Fruit fly (Drosophila melanogaster) whole organism, embryonic: ENCODE measurements around the gene MTPAP.

ENCODE experiments used
- ATbp ChIP-seq: fragments of 200-800 bp; sonication (Bioruptor generic); optimal IDR thresholded peaks from 2 replicates; lab custom pipeline; 2017; ENCODE audit warnings: missing biosample characterization, mild to moderate bottlenecking, missing genetic modification characterization, missing genetic modification reagents
- Ada2b ChIP-seq: fragments of 200-800 bp; sonication (Bioruptor generic); IDR thresholded peaks from 2 replicates; pipeline ENCODE4 v1.3.6; 2022; ENCODE audit warnings: missing biosample characterization, missing genetic modification characterization
- Awh ChIP-seq: fragments of 200-800 bp; sonication (Bioruptor generic); IDR thresholded peaks from 2 replicates; pipeline ENCODE4, ENCODE4 v1.3.6; 2022; ENCODE audit warnings: missing biosample characterization, missing genetic modification characterization
- CG10543 ChIP-seq: fragments of 200-800 bp; sonication (Bioruptor generic); optimal IDR thresholded peaks from 3 replicates; lab custom pipeline; 2017; ENCODE audit warnings: missing biosample characterization, mild to moderate bottlenecking, missing genetic modification characterization, moderate library complexity
- CG11696 ChIP-seq: fragments of 200-800 bp; sonication (Bioruptor generic); IDR thresholded peaks from 2 replicates; pipeline ENCODE4 v1.3.6; 2022; ENCODE audit warnings: missing biosample characterization, missing genetic modification characterization
- CG12299 ChIP-seq: fragments of 200-800 bp; sonication (Bioruptor generic); optimal IDR thresholded peaks from 2 replicates; lab custom pipeline; 2018; ENCODE audit warnings: missing biosample characterization, mild to moderate bottlenecking, missing genetic modification characterization
- CG16813 ChIP-seq: fragments of 200-800 bp; sonication (Bioruptor generic); IDR thresholded peaks from 3 replicates; pipeline ENCODE4 v1.3.6; 2022; ENCODE audit warnings: missing biosample characterization, missing genetic modification characterization; ENCODE audit not compliant: partially characterized antibody
- CG17328 ChIP-seq: fragments of 200-800 bp; sonication (Bioruptor generic); IDR thresholded peaks from 2 replicates; pipeline ENCODE4 v1.3.6; 2022; ENCODE audit warnings: missing biosample characterization, missing genetic modification characterization
- CG3163 ChIP-seq: fragments of 200-800 bp; sonication (Bioruptor generic); optimal IDR thresholded peaks from 3 replicates; lab custom pipeline; 2016; ENCODE audit warnings: missing biosample characterization, missing genetic modification characterization
- CG34376 ChIP-seq: fragments of 200-800 bp; sonication (Bioruptor generic); optimal IDR thresholded peaks from 2 replicates; lab custom pipeline; 2018; ENCODE audit warnings: missing biosample characterization, mild to moderate bottlenecking, missing genetic modification characterization
- CG34422 ChIP-seq: fragments of 200-800 bp; sonication (Bioruptor generic); IDR thresholded peaks from 3 replicates; pipeline ENCODE4 v1.3.6; 2022; ENCODE audit warnings: missing biosample characterization, missing genetic modification characterization
- CG3995 ChIP-seq: fragments of 200-800 bp; sonication (Bioruptor generic); optimal IDR thresholded peaks from 3 replicates; lab custom pipeline; 2016; ENCODE audit warnings: missing biosample characterization, missing genetic modification characterization
- CG4282 ChIP-seq: fragments of 200-800 bp; sonication (Bioruptor generic); optimal IDR thresholded peaks from 2 replicates; lab custom pipeline; 2016; ENCODE audit warnings: missing biosample characterization, missing genetic modification characterization
- CG6791 ChIP-seq: fragments of 200-800 bp; sonication (Bioruptor generic); IDR thresholded peaks from 3 replicates; pipeline ENCODE4 v1.3.6; 2022; ENCODE audit warnings: missing biosample characterization, missing genetic modification characterization; ENCODE audit not compliant: partially characterized antibody
- CG8388 ChIP-seq: fragments of 200-800 bp; sonication (Bioruptor generic); optimal IDR thresholded peaks from 2 replicates; lab custom pipeline; 2019; ENCODE audit warnings: missing biosample characterization, mild to moderate bottlenecking, missing genetic modification characterization, moderate library complexity
- CG9817 ChIP-seq: fragments of 200-800 bp; sonication (Bioruptor generic); optimal IDR thresholded peaks from 2 replicates; lab custom pipeline; 2018; ENCODE audit warnings: missing biosample characterization, mild to moderate bottlenecking, missing genetic modification characterization, moderate library complexity
- CHES-1-like ChIP-seq: fragments of 200-800 bp; sonication (Bioruptor generic); optimal IDR thresholded peaks from 2 replicates; lab custom pipeline; 2016; ENCODE audit warnings: missing biosample characterization, missing genetic modification characterization
- D ChIP-seq, 2 experiments: fragments of 200-800 bp in 1 of 2; fragments of >200 bp in 1 of 2; sonication (Bioruptor generic) in 1 of 2; optimal IDR thresholded peaks; 2 replicates in 1 of 2; 3 replicates in 1 of 2; lab custom pipeline; 2017; ENCODE audit warnings: mild to moderate bottlenecking in 1 of 2, missing biosample characterization in 1 of 2, missing genetic modification characterization in 1 of 2, missing genetic modification reagents in 1 of 2
- Dbx ChIP-seq: fragments of 200-800 bp; sonication (Bioruptor generic); IDR thresholded peaks from 3 replicates; pipeline ENCODE4 v1.3.6; 2022; ENCODE audit warnings: missing biosample characterization, missing genetic modification characterization
- Dip3 ChIP-seq: fragments of 200-800 bp; sonication (Bioruptor generic); optimal IDR thresholded peaks from 3 replicates; lab custom pipeline; 2016; ENCODE audit warnings: missing biosample characterization, missing genetic modification characterization
- Eip74EF ChIP-seq, 2 experiments: fragments of 200-800 bp in 1 of 2; fragments of >200 bp in 1 of 2; sonication (Bioruptor generic) in 1 of 2; optimal IDR thresholded peaks; 2 replicates each; lab custom pipeline; 2017 to 2019; ENCODE audit warnings: missing biosample characterization in 2 of 2, missing genetic modification characterization in 2 of 2, mild to moderate bottlenecking in 1 of 2, moderate library complexity in 1 of 2
- Hr51 ChIP-seq, 2 experiments: fragments of 200-800 bp; sonication (Bioruptor generic); optimal IDR thresholded peaks; 2 replicates in 1 of 2; 3 replicates in 1 of 2; lab custom pipeline; 2016 to 2018; ENCODE audit warnings: missing biosample characterization in 2 of 2, missing genetic modification characterization in 2 of 2, mild to moderate bottlenecking in 1 of 2, moderate library complexity in 1 of 2
- Hr78 ChIP-seq, 2 experiments: fragments of 200-800 bp in 1 of 2; fragments of >200 bp in 1 of 2; sonication (Bioruptor generic) in 1 of 2; optimal IDR thresholded peaks; 2 replicates each; lab custom pipeline; 2017 to 2019; ENCODE audit warnings: missing biosample characterization in 2 of 2, missing genetic modification characterization in 2 of 2, mild to moderate bottlenecking in 1 of 2, moderate library complexity in 1 of 2
- Hsf ChIP-seq: fragments of 200-800 bp; sonication (Bioruptor generic); optimal IDR thresholded peaks from 3 replicates; lab custom pipeline; 2016; ENCODE audit warnings: missing biosample characterization, missing genetic modification characterization
- Lhr ChIP-seq: fragments of 200-800 bp; sonication (Bioruptor generic); optimal IDR thresholded peaks from 3 replicates; lab custom pipeline; 2017; ENCODE audit warnings: mild to moderate bottlenecking, missing biosample characterization, missing genetic modification reagents, missing genetic modification characterization
- NFAT ChIP-seq: fragments of 200-800 bp; sonication (Bioruptor generic); IDR thresholded peaks from 2 replicates; pipeline ENCODE4 v1.3.6; 2022; ENCODE audit warnings: missing biosample characterization, missing genetic modification characterization
- NK7.1 ChIP-seq: fragments of 200-800 bp; sonication (Bioruptor generic); optimal IDR thresholded peaks from 3 replicates; lab custom pipeline; 2016; ENCODE audit warnings: missing biosample characterization, missing genetic modification characterization
- Nf-YB ChIP-seq: fragments of 200-800 bp; sonication (Bioruptor generic); optimal IDR thresholded peaks from 3 replicates; lab custom pipeline; 2019; ENCODE audit warnings: missing biosample characterization, mild to moderate bottlenecking, missing genetic modification characterization, moderate library complexity
- Trl ChIP-seq, 3 experiments: fragments of >200 bp in 2 of 3; fragments of 200-800 bp in 1 of 3; sonication (Bioruptor generic) in 1 of 3; optimal IDR thresholded peaks; 2 replicates in 1 of 3; 3 replicates in 2 of 3; lab custom pipeline; 2016 to 2017; ENCODE audit warnings: missing biosample characterization in 1 of 3, missing genetic modification characterization in 1 of 3
- YL-1 ChIP-seq: fragments of 200-800 bp; sonication (Bioruptor generic); optimal IDR thresholded peaks from 3 replicates; lab custom pipeline; 2017; ENCODE audit warnings: missing biosample characterization, mild to moderate bottlenecking, missing genetic modification characterization
- al ChIP-seq: fragments of 200-800 bp; sonication (Bioruptor generic); IDR thresholded peaks from 2 replicates; pipeline ENCODE4 v1.3.6; 2022; ENCODE audit warnings: missing biosample characterization, missing genetic modification characterization
- ato ChIP-seq: fragments of 200-800 bp; sonication (Bioruptor generic); IDR thresholded peaks from 2 replicates; pipeline ENCODE4 v1.3.6; 2022; ENCODE audit warnings: missing biosample characterization, missing genetic modification characterization; ENCODE audit not compliant: partially characterized antibody
- bcd ChIP-seq: fragments of 200-800 bp; sonication (Bioruptor generic); optimal IDR thresholded peaks from 2 replicates; lab custom pipeline; 2017; ENCODE audit warnings: missing biosample characterization, mild to moderate bottlenecking, missing genetic modification characterization
- bigmax ChIP-seq: fragments of 200-800 bp; sonication (Bioruptor generic); optimal IDR thresholded peaks from 2 replicates; lab custom pipeline; 2018; ENCODE audit warnings: missing biosample characterization, mild to moderate bottlenecking, missing genetic modification characterization
- caup ChIP-seq: fragments of 200-800 bp; sonication (Bioruptor generic); optimal IDR thresholded peaks from 3 replicates; lab custom pipeline; 2017; ENCODE audit warnings: missing biosample characterization, mild to moderate bottlenecking, missing genetic modification characterization, moderate library complexity; ENCODE audit not compliant: severe bottlenecking
- dati ChIP-seq: fragments of 200-800 bp; sonication (Bioruptor generic); IDR thresholded peaks from 2 replicates; pipeline ENCODE4 v1.3.6; 2022; ENCODE audit warnings: missing biosample characterization, missing genetic modification characterization
- dm ChIP-seq: fragments of 200-800 bp; sonication (Bioruptor generic); optimal IDR thresholded peaks from 3 replicates; lab custom pipeline; 2016; ENCODE audit warnings: missing biosample characterization, missing genetic modification characterization
- dpn ChIP-seq, 2 experiments: fragments of 200-800 bp; sonication (Bioruptor generic); optimal IDR thresholded peaks; 3 replicates each; lab custom pipeline; 2016; ENCODE audit warnings: missing biosample characterization in 2 of 2, missing genetic modification characterization in 2 of 2
- fd3F ChIP-seq: fragments of 200-800 bp; sonication (Bioruptor generic); optimal IDR thresholded peaks from 2 replicates; lab custom pipeline; 2018; ENCODE audit warnings: missing biosample characterization, mild to moderate bottlenecking, missing genetic modification characterization, moderate library complexity
- ftz-f1 ChIP-seq: fragments of 200-800 bp; sonication (Bioruptor generic); optimal IDR thresholded peaks from 2 replicates; lab custom pipeline; 2016; ENCODE audit warnings: missing biosample characterization, missing genetic modification characterization
- klu ChIP-seq: fragments of 200-800 bp; sonication (Bioruptor generic); IDR thresholded peaks from 2 replicates; pipeline ENCODE4 v1.3.6; 2022; ENCODE audit warnings: missing biosample characterization, missing genetic modification characterization
- mam ChIP-seq: fragments of 200-800 bp; sonication (Bioruptor generic); optimal IDR thresholded peaks from 3 replicates; lab custom pipeline; 2016; ENCODE audit warnings: missing biosample characterization, missing genetic modification characterization
- pita ChIP-seq: fragments of 200-800 bp; sonication (Bioruptor generic); optimal IDR thresholded peaks from 2 replicates; lab custom pipeline; 2017; ENCODE audit warnings: missing biosample characterization, mild to moderate bottlenecking, missing genetic modification characterization
- rib ChIP-seq: fragments of 200-800 bp; sonication (Bioruptor generic); IDR thresholded peaks from 2 replicates; pipeline ENCODE4 v1.3.6; 2022; ENCODE audit warnings: missing biosample characterization, missing genetic modification characterization
- sr ChIP-seq: fragments of 200-800 bp; sonication (Bioruptor generic); IDR thresholded peaks from 3 replicates; pipeline ENCODE4 v1.3.6; 2022; ENCODE audit warnings: missing biosample characterization, missing genetic modification characterization
- stwl ChIP-seq: fragments of 200-800 bp; sonication (Bioruptor generic); optimal IDR thresholded peaks from 3 replicates; lab custom pipeline; 2018; ENCODE audit warnings: missing biosample characterization, mild to moderate bottlenecking, missing genetic modification characterization, moderate library complexity
- toy ChIP-seq: fragments of 200-800 bp; sonication (Bioruptor generic); IDR thresholded peaks from 2 replicates; pipeline ENCODE4 v1.3.6; 2022; ENCODE audit warnings: missing biosample characterization, missing genetic modification characterization
- unc-4 ChIP-seq: fragments of 200-800 bp; sonication (Bioruptor generic); IDR thresholded peaks from 2 replicates; pipeline ENCODE4 v1.3.6; 2022; ENCODE audit warnings: missing biosample characterization, missing genetic modification characterization; ENCODE audit not compliant: partially characterized antibody

The MTPAP gene

dm6 chrX:1322214-1322613, 26.9 kb downstream of the MTPAP start, which contains the start of gene DAAM (continued):
- TF ChIP-seq bigmax (GFP tag; lab: Kevin White, UChicago), result peak; percentile 32
- TF ChIP-seq bcd (GFP tag; lab: Kevin White, UChicago), result peak; percentile 65
- TF ChIP-seq Eip74EF (GFP tag; optimal IDR thresholded peaks at IDR 0.05; lab: Kevin White, UChicago), result peak in 1 of 2 experiments; percentile 5
- TF ChIP-seq CG12299, result no peak
- peak; percentile 66 for TF ChIP-seq CG34376 (GFP tag; lab: Kevin White, UChicago)
- TF ChIP-seq klu (GFP tag; lab: Robert Waterston, UW), result no peak
- TF ChIP-seq CG4282 (GFP tag; lab: Kevin White, UChicago), result peak; percentile 28
- peak; percentile 56 for TF ChIP-seq CG9817
- peak; percentile 28; the same call in 1 of the 2 replicates for TF ChIP-seq CG17328 (GFP tag; lab: Robert Waterston, UW)
- no peak for TF ChIP-seq Ada2b (GFP tag; lab: Robert Waterston, UW)
- peak; percentile 97 for TF ChIP-seq Lhr (GFP tag; lab: Kevin White, UChicago)
- peak; percentile 47 for TF ChIP-seq dm (GFP tag; lab: Kevin White, UChicago)
- peak; percentile 3 for TF ChIP-seq NK7.1 (GFP tag; lab: Kevin White, UChicago)
- TF ChIP-seq caup (GFP tag; lab: Kevin White, UChicago), result peak; percentile 79
- TF ChIP-seq al (GFP tag; lab: Robert Waterston, UW), result 0 out of 2 replicates have a peak, but pooled peaks have one; percentile 8
- peak; percentile 82 for TF ChIP-seq stwl
- no peak for TF ChIP-seq Hr78 (GFP tag; optimal IDR thresholded peaks at IDR 0.05; lab: Kevin White, UChicago)
- TF ChIP-seq pita (GFP tag; lab: Kevin White, UChicago), result peak; percentile 71
- peak; percentile 25 for TF ChIP-seq CG3995 (GFP tag; lab: Kevin White, UChicago)
- TF ChIP-seq Hr51 (GFP tag; optimal IDR thresholded peaks at IDR 0.05; lab: Kevin White, UChicago), result peak in 1 of 2 experiments; percentile 55
- peak; percentile 61 for TF ChIP-seq CHES-1-like (GFP tag; lab: Kevin White, UChicago)
- TF ChIP-seq CG8388 (GFP tag; lab: Kevin White, UChicago), result no peak
- peak; percentile 29 for TF ChIP-seq Dip3
- TF ChIP-seq unc-4 (GFP tag; lab: Robert Waterston, UW), result peak; percentile 41
- peak; percentile 29 for TF ChIP-seq CG3163
- TF ChIP-seq ATbp (GFP tag; lab: Kevin White, UChicago), result no peak
- TF ChIP-seq CG10543 (GFP tag; lab: Kevin White, UChicago), result peak; percentile 48
- TF ChIP-seq ftz-f1, result peak; percentile 23
- TF ChIP-seq ato, result 0 out of 2 replicates have a peak, but pooled peaks have one; percentile 20
- TF ChIP-seq dati (GFP tag; lab: Robert Waterston, UW), result no peak
- peak; percentile 42 for TF ChIP-seq Nf-YB (GFP tag; lab: Kevin White, UChicago)
- no peak for TF ChIP-seq Trl (optimal IDR thresholded peaks at IDR 0.05; lab: Kevin White, UChicago)
- TF ChIP-seq Trl (GFP tag; optimal IDR thresholded peaks at IDR 0.05; lab: Kevin White, UChicago), result peak; percentile 3
- peak; percentile 58 for TF ChIP-seq Hsf (GFP tag; lab: Kevin White, UChicago)
- peak; percentile 1 for TF ChIP-seq mam (GFP tag; lab: Kevin White, UChicago)
- TF ChIP-seq Dbx (GFP tag; lab: Robert Waterston, UW), result peak; percentile 56; the same call in 1 of the 3 replicates
- TF ChIP-seq D (optimal IDR thresholded peaks at IDR 0.05; lab: Kevin White, UChicago), result no peak
- no peak for TF ChIP-seq D (GFP tag; optimal IDR thresholded peaks at IDR 0.05; lab: Kevin White, UChicago)
- 0 out of 3 replicates have a peak, but pooled peaks have one; percentile 30 for TF ChIP-seq CG6791 (GFP tag; lab: Robert Waterston, UW)
- TF ChIP-seq rib (GFP tag; lab: Robert Waterston, UW), result peak; percentile 58; the same call in 1 of the 2 replicates
- peak; percentile 44; the same call in 2 of the 3 replicates for TF ChIP-seq sr (GFP tag; lab: Robert Waterston, UW)
- peak; percentile 69 for TF ChIP-seq NFAT (GFP tag; lab: Robert Waterston, UW)
- TF ChIP-seq CG16813 (GFP tag; lab: Robert Waterston, UW), result 0 out of 3 replicates have a peak, but pooled peaks have one; percentile 29
- no peak for TF ChIP-seq CG11696 (GFP tag; lab: Robert Waterston, UW)
- no peak for TF ChIP-seq Awh (GFP tag; lab: Robert Waterston, UW)
- peak; percentile 43 to 46 for TF ChIP-seq dpn (GFP tag; optimal IDR thresholded peaks at IDR 0.05; lab: Kevin White, UChicago)
- peak; percentile 48; the same call in 1 of the 3 replicates for TF ChIP-seq CG34422 (GFP tag; lab: Robert Waterston, UW)
- peak; percentile 13 for TF ChIP-seq YL-1 (GFP tag; lab: Kevin White, UChicago)
- no peak for TF ChIP-seq toy (GFP tag; lab: Robert Waterston, UW)
- peak; percentile 23 for TF ChIP-seq fd3F (GFP tag; lab: Kevin White, UChicago)
